Fruit fly (Drosophila melanogaster) whole organism: Measurements from ENCODE around the gene CG9743.

Experiments
- Dll ChIP-seq: fragments of >200 bp; optimal IDR thresholded peaks from 2 replicates; lab custom pipeline; 2017
- pan ChIP-seq: fragments of >200 bp; optimal IDR thresholded peaks from 2 replicates; lab custom pipeline; 2017
- psq ChIP-seq: fragments of >200 bp; optimal IDR thresholded peaks from 2 replicates; lab custom pipeline; 2017
- usp ChIP-seq: fragments of >200 bp; optimal IDR thresholded peaks from 2 replicates; lab custom pipeline; 2017; ENCODE audit warnings: missing biosample characterization, missing genetic modification characterization, mixed read lengths

DNA sequence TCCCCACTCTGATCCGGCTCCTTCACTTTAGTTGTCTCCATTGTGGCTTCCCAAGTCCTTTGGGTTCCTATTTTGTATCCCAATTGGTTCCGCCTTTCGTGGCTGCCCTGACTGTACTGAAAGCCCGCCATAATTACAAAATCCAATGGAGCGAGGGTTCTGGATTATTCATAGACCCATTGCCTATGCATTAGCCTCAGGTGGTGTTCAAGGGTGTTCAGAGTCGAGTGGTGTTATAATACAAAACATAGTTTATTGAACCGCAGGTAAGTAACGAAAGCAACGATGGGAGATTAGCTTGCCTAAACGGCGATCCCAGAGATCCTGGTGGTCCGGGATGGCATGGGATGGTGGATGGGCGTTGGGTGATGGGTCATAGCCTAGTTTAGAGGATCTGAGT, 6.7 kb downstream of the CG9743 start, which contains the start of gene CG15531:
- TF ChIP-seq pan (no peak), psq (lab: Kevin White, UChicago) (no peak), usp (GFP tag; lab: Kevin White, UChicago) (no peak), Dll (no peak)
